Fruit fly (Drosophila melanogaster): ENCODE measurements around the gene CG9667.

DNA sequence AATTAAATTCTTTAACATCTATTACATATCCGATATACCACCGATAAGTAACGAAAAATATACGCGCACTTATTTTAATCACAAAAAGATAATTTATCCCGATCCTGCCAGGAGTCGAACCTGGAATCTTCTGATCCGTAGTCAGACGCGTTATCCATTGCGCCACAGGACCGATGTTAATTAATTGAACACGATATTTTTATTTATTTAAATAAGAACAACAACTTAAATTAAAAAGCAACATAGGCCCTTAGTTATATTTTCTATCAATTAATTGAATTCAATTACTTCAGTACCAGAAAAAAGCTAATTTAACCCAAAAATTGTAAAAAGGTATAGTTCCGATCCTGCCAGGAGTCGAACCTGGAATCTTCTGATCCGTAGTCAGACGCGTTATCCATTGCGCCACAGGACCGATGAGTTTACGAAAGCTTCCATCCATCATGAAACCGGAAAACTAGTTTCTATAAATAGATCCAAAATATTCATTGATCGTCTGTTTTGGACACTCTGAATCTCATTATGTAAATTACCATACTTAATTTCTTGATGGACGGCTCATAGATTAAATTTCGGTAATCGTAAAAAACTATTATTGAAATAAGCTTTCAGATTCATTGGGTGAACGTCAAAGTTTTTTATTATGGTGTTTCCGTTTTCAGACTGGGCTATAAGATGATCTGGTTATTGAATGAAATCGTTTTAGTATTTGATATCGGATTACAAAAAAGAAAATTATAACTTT lies 14.6 kb upstream of the CG9667 start:
- TF ChIP-seq Myc (optimal IDR thresholded peaks at IDR 0.05) = no peak
- no peak for TF ChIP-seq Sin3A (optimal IDR thresholded peaks at IDR 0.05)
- no peak for TF ChIP-seq h (optimal IDR thresholded peaks at IDR 0.05)
- TF ChIP-seq insv (optimal IDR thresholded peaks at IDR 0.05) = no peak
- no peak for TF ChIP-seq psq (optimal IDR thresholded peaks at IDR 0.05)
- no peak for TF ChIP-seq ttk (optimal IDR thresholded peaks at IDR 0.05)

Measured in Kc167 (cell line).